Fruit fly (Drosophila melanogaster): ENCODE measurements around the gene w.
A peak's percentile ranks its signal among the peaks of the same experiment; 100 is the strongest.

w gene

DNA sequence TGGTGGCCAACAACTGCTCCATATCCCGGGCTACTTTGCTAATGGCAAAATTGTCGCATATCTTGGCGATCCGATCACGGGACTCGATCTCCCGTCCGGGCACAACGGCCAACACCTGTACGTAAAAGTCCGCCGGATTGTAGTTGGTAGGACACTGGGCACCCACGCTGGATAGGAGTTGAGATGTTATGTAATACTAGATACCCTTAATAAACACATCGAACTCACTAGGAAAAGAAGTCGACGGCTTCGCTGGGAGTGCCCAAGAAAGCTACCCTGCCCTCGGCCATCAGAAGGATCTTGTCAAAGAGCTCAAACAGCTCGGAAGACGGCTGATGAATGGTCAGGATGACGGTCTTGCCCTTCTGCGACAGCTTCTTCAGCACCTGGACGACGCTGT lies 4.4 kb downstream of the w start:
- no peak for TF ChIP-seq Hr78 (GFP tag; optimal IDR thresholded peaks at IDR 0.05)

DNA sequence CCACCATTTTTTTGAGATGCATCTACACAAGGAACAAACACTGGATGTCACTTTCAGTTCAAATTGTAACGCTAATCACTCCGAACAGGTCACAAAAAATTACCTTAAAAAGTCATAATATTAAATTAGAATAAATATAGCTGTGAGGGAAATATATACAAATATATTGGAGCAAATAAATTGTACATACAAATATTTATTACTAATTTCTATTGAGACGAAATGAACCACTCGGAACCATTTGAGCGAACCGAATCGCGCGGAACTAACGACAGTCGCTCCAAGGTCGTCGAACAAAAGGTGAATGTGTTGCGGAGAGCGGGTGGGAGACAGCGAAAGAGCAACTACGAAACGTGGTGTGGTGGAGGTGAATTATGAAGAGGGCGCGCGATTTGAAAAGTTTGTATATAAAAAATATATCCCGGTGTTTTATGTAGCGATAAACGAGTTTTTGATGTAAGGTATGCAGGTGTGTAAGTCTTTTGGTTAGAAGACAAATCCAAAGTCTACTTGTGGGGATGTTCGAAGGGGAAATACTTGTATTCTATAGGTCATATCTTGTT lies 6.1 kb downstream of the w start, which contains the start of gene CG32795:
CG32795 (minus strand) TSS at position 513 of the 563 bp plus-strand sequence.
- TF ChIP-seq rgr (GFP tag; optimal IDR thresholded peaks at IDR 0.05) (peak; percentile 49), usp (GFP tag; optimal IDR thresholded peaks at IDR 0.05) (no peak), jim (GFP tag; optimal IDR thresholded peaks at IDR 0.05) (no peak), h (GFP tag; optimal IDR thresholded peaks at IDR 0.05) (peak; percentile 50), sv (GFP tag; optimal IDR thresholded peaks at IDR 0.05) (no peak), woc (GFP tag; optimal IDR thresholded peaks at IDR 0.05) (peak; percentile 63), Jra (GFP tag; optimal IDR thresholded peaks at IDR 0.05) (no peak), Vsx2 (GFP tag; optimal IDR thresholded peaks at IDR 0.05; ENCODE audit: partially characterized antibody) (no peak), Sp1 (GFP tag; optimal IDR thresholded peaks at IDR 0.05) (peak; percentile 24), pan (optimal IDR thresholded peaks at IDR 0.05) (no peak), CG32264 (GFP tag; optimal IDR thresholded peaks at IDR 0.05) (no peak), Hr83 (GFP tag; optimal IDR thresholded peaks at IDR 0.05; ENCODE audit: poor library complexity, severe bottlenecking) (peak; percentile 16), fru (GFP tag; optimal IDR thresholded peaks at IDR 0.05) (no peak), Mio (GFP tag; optimal IDR thresholded peaks at IDR 0.05) (no peak), dsf (GFP tag; optimal IDR thresholded peaks at IDR 0.05; ENCODE audit: borderline replicate concordance) (no peak), Rel (GFP tag; optimal IDR thresholded peaks at IDR 0.05) (peak; percentile 37), Rel (tag; optimal IDR thresholded peaks at IDR 0.05) (peak; percentile 19), HLH106 (tag; optimal IDR thresholded peaks at IDR 0.05) (peak; percentile 33), psq (GFP tag; optimal IDR thresholded peaks at IDR 0.05) (peak; percentile 55), foxo (GFP tag; optimal IDR thresholded peaks at IDR 0.05) (peak in 1 of 2 experiments; percentile 28), N (GFP tag; optimal IDR thresholded peaks at IDR 0.05) (no peak), ey (GFP tag; optimal IDR thresholded peaks at IDR 0.05) (no peak), Dif (GFP tag; optimal IDR thresholded peaks at IDR 0.05; ENCODE audit: partially characterized antibody) (peak; percentile 23), dl (GFP tag; optimal IDR thresholded peaks at IDR 0.05; ENCODE audit: insufficient read depth in 1 of 2, partially characterized antibody in 2 of 2) (no peak), CG9705 (GFP tag; optimal IDR thresholded peaks at IDR 0.05) (no peak), tai (GFP tag; optimal IDR thresholded peaks at IDR 0.05) (no peak), brk (GFP tag; optimal IDR thresholded peaks at IDR 0.05) (peak; percentile 43), Myc (optimal IDR thresholded peaks at IDR 0.05) (no peak), sage (GFP tag; optimal IDR thresholded peaks at IDR 0.05) (peak; percentile 49), br (GFP tag; optimal IDR thresholded peaks at IDR 0.05) (no peak), dmrt93B (GFP tag; optimal IDR thresholded peaks at IDR 0.05) (no peak), Hr78 (GFP tag; optimal IDR thresholded peaks at IDR 0.05) (no peak), OdsH (GFP tag; optimal IDR thresholded peaks at IDR 0.05) (no peak), Abd-B (GFP tag; optimal IDR thresholded peaks at IDR 0.05) (no peak)

DNA sequence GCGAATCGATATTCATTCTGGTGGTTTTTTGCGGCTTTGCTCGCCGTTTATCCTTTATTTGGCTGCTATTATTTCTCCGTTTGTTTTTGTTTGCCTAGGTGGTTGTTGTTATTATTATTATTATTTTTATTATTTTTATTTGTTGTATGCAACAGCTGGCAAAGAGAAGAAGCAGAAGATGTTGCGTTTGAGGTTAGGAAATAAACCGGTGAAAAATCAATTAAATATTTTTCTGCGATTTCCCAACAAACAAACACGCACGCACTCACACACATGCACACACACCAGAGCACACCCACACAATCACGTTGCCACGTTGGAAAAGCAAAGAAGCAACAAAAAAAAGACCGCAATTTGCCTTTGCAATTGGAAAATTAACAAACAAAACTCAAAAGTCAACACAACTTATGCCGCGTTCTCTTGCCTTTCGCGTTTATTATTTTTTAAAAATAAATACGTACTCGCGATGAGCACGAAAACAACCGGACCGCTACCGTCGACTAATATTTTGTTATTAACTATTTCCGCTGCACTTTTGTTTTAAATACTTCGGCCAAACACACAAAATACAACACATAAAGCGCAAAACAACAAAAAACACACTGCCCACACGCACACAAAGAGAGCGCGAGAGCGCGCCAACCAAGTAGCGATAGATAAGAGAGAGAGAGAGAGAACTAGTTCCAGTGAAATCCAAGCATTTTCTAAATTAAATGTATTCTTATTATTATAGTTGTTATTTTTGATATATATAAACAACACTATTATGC lies 6.8 kb downstream of the w start:
- TF ChIP-seq Dfd (GFP tag; optimal IDR thresholded peaks at IDR 0.05) (no peak), Abd-B (GFP tag; optimal IDR thresholded peaks at IDR 0.05) (no peak), Sp1 (GFP tag; optimal IDR thresholded peaks at IDR 0.05) (no peak), fru (GFP tag; optimal IDR thresholded peaks at IDR 0.05) (no peak), HLH106 (tag; optimal IDR thresholded peaks at IDR 0.05) (no peak), Dif (GFP tag; optimal IDR thresholded peaks at IDR 0.05; ENCODE audit: partially characterized antibody) (peak; percentile 12), jim (GFP tag; optimal IDR thresholded peaks at IDR 0.05) (no peak), dl (GFP tag; optimal IDR thresholded peaks at IDR 0.05; ENCODE audit: insufficient read depth in 1 of 2, partially characterized antibody in 2 of 2) (peak in 1 of 2 experiments; percentile 18), CG9705 (GFP tag; optimal IDR thresholded peaks at IDR 0.05) (no peak)

Data from whole organism, wandering third instar larva.